1 fruit fly cellular context compared by ENCODE assay signal in genomic region chr3R:8233864-8234263, dm6.
TF ChIP-seq lines count a peak whose summit lies in the region.

No protein-coding gene starts in this region.

TF ChIP-seq in whole organism, embryonic, 481 proteins besides CTCF, POLR2A, EP300 and RAD21 (continued from another document):
- no peak for TF ChIP-seq wor (GFP tag; IDR thresholded peaks at IDR 0.05; lab: Robert Waterston, UW)
- no peak for TF ChIP-seq prd (optimal IDR thresholded peaks at IDR 0.05; lab: Kevin White, UChicago)
- TF ChIP-seq prd (GFP tag; IDR thresholded peaks at IDR 0.05; lab: Robert Waterston, UW) = peak; percentile 16; the same call in 1 of the 3 replicates
- peak; percentile 43 for TF ChIP-seq phol (tag; optimal IDR thresholded peaks at IDR 0.05; lab: Kevin White, UChicago)
- no peak for TF ChIP-seq Camta (GFP tag; optimal IDR thresholded peaks at IDR 0.05; lab: Kevin White, UChicago)
- no peak for TF ChIP-seq NC2β (GFP tag; optimal IDR thresholded peaks at IDR 0.05; lab: Kevin White, UChicago)
- TF ChIP-seq CG17328 (GFP tag; IDR thresholded peaks at IDR 0.05; lab: Robert Waterston, UW) = 0 out of 2 replicates have a peak, but pooled peaks have one; percentile 46
- peak; percentile 16 for TF ChIP-seq Oli (tag; optimal IDR thresholded peaks at IDR 0.05; lab: Kevin White, UChicago)
- no peak for TF ChIP-seq BEAF-32 (GFP tag; optimal IDR thresholded peaks at IDR 0.05; lab: Kevin White, UChicago)
- peak; percentile 14 for TF ChIP-seq CG7556 (GFP tag; optimal IDR thresholded peaks at IDR 0.05; lab: Kevin White, UChicago)
- no peak for TF ChIP-seq wdn (GFP tag; IDR thresholded peaks at IDR 0.05; lab: Robert Waterston, UW)
- TF ChIP-seq Xbp1 (GFP tag; optimal IDR thresholded peaks at IDR 0.05; lab: Kevin White, UChicago) = peak; percentile 35
- peak; percentile 12 for TF ChIP-seq CG12219 (GFP tag; optimal IDR thresholded peaks at IDR 0.05; lab: Kevin White, UChicago)
- TF ChIP-seq CG2712 (tag; optimal IDR thresholded peaks at IDR 0.05; lab: Kevin White, UChicago) = peak; percentile 45
- TF ChIP-seq Hr3 (GFP tag; optimal IDR thresholded peaks at IDR 0.05; lab: Kevin White, UChicago) = peak; percentile 7
- no peak for TF ChIP-seq CG15269 (tag; optimal IDR thresholded peaks at IDR 0.05; lab: Kevin White, UChicago)
- no peak for TF ChIP-seq CG6272 (GFP tag; IDR thresholded peaks at IDR 0.05; lab: Robert Waterston, UW)
- peak; percentile 11 for TF ChIP-seq CG7786 (GFP tag; optimal IDR thresholded peaks at IDR 0.05; lab: Kevin White, UChicago)
- peak; percentile 9 for TF ChIP-seq CG17359 (tag; optimal IDR thresholded peaks at IDR 0.05; lab: Kevin White, UChicago)
- TF ChIP-seq CG10979 (tag; optimal IDR thresholded peaks at IDR 0.05; lab: Kevin White, UChicago) = peak; percentile 35
- peak; percentile 12 for TF ChIP-seq D19A (tag; optimal IDR thresholded peaks at IDR 0.05; lab: Kevin White, UChicago)
- TF ChIP-seq Ssrp (tag; optimal IDR thresholded peaks at IDR 0.05; lab: Kevin White, UChicago) = peak; percentile 28
- TF ChIP-seq CG18764 (GFP tag; optimal IDR thresholded peaks at IDR 0.05; lab: Kevin White, UChicago) = no peak
- 0 out of 2 replicates have a peak, but pooled peaks have one; percentile 13 for TF ChIP-seq vvl (GFP tag; IDR thresholded peaks at IDR 0.05; lab: Robert Waterston, UW)
- TF ChIP-seq vfl (GFP tag; optimal IDR thresholded peaks at IDR 0.05; lab: Kevin White, UChicago) = no peak
